Worm (Caenorhabditis elegans) whole organism, late embryonic: Measurements from ENCODE around the gene ceh-79.

ENCODE experiments used
- C08G9.2 ChIP-seq: sonication (generic microtip); optimal IDR thresholded peaks from 2 replicates; lab custom pipeline; 2016; ENCODE audit warnings: mild to moderate bottlenecking, missing genetic modification characterization, moderate library complexity, missing compliant biosample characterization
- K02D7.2 ChIP-seq: sonication (generic microtip); optimal IDR thresholded peaks from 2 replicates; lab custom pipeline; 2017; ENCODE audit warnings: mild to moderate bottlenecking, missing genetic modification characterization, missing compliant biosample characterization
- K09A11.1 ChIP-seq: sonication (generic microtip); optimal IDR thresholded peaks from 2 replicates; lab custom pipeline; 2017; ENCODE audit warnings: antibody characterized with exemption, mild to moderate bottlenecking, missing genetic modification characterization, missing compliant biosample characterization; ENCODE audit not compliant: insufficient read depth
- T23F11.4 ChIP-seq: fragments of 200-800 bp; sonication (Bioruptor generic); optimal IDR thresholded peaks from 2 replicates; lab custom pipeline; 2018; ENCODE audit warnings: mild to moderate bottlenecking, missing genetic modification characterization, missing compliant biosample characterization
- ceh-14 ChIP-seq: sonication (generic microtip); optimal IDR thresholded peaks from 2 replicates; lab custom pipeline; 2016; ENCODE audit warnings: missing genotype, missing genetic modification characterization, missing compliant biosample characterization
- ceh-18 ChIP-seq: sonication (generic microtip); optimal IDR thresholded peaks from 2 replicates; lab custom pipeline; 2016; ENCODE audit warnings: missing genetic modification characterization, missing compliant biosample characterization
- ceh-2 ChIP-seq: sonication (generic microtip); optimal IDR thresholded peaks from 2 replicates; lab custom pipeline; 2016; ENCODE audit warnings: missing genotype, missing genetic modification characterization, missing compliant biosample characterization
- ceh-24 ChIP-seq: sonication (generic microtip); optimal IDR thresholded peaks from 2 replicates; lab custom pipeline; 2016; ENCODE audit warnings: mild to moderate bottlenecking, missing genetic modification characterization, missing compliant biosample characterization
- ceh-30 ChIP-seq: fragments of 150-350 bp; optimal IDR thresholded peaks from 2 replicates; lab custom pipeline; 2014; ENCODE audit warnings: missing biosample characterization, missing genetic modification characterization
- ceh-34 ChIP-seq: sonication (generic microtip); optimal IDR thresholded peaks from 2 replicates; lab custom pipeline; 2016; ENCODE audit warnings: mild to moderate bottlenecking, missing genetic modification characterization, missing compliant biosample characterization
- ceh-48 ChIP-seq: sonication (generic microtip); optimal IDR thresholded peaks from 2 replicates; lab custom pipeline; 2016; ENCODE audit warnings: missing genetic modification characterization, inconsistent platforms, missing compliant biosample characterization
- ceh-6 ChIP-seq: fragments of 200-800 bp; sonication (Bioruptor generic); optimal IDR thresholded peaks from 2 replicates; lab custom pipeline; 2018; ENCODE audit warnings: mild to moderate bottlenecking, missing genetic modification characterization, missing compliant biosample characterization
- che-1 ChIP-seq: sonication (generic microtip); optimal IDR thresholded peaks from 2 replicates; lab custom pipeline; 2016; ENCODE audit warnings: mild to moderate bottlenecking, missing genetic modification characterization, missing compliant biosample characterization
- dmd-4 ChIP-seq: sonication (generic microtip); optimal IDR thresholded peaks from 2 replicates; lab custom pipeline; 2016; ENCODE audit warnings: borderline replicate concordance, missing genetic modification characterization, missing compliant biosample characterization
- dve-1 ChIP-seq: sonication (generic microtip); optimal IDR thresholded peaks from 2 replicates; lab custom pipeline; 2017; ENCODE audit warnings: antibody characterized with exemption, mild to moderate bottlenecking, missing genetic modification characterization, missing compliant biosample characterization
- elt-2 ChIP-seq: sonication (generic microtip); optimal IDR thresholded peaks from 2 replicates; lab custom pipeline; 2016; ENCODE audit warnings: missing genetic modification reagents, missing genetic modification characterization, missing compliant biosample characterization
- ets-4 ChIP-seq: sonication (generic microtip); optimal IDR thresholded peaks from 2 replicates; lab custom pipeline; 2016; ENCODE audit warnings: missing genetic modification characterization, missing compliant biosample characterization
- eyg-1 ChIP-seq: sonication (generic microtip); optimal IDR thresholded peaks from 2 replicates; lab custom pipeline; 2016; ENCODE audit warnings: missing genotype, missing genetic modification characterization, missing compliant biosample characterization
- gmeb-2 ChIP-seq: sonication (generic microtip); optimal IDR thresholded peaks from 2 replicates; lab custom pipeline; 2016; ENCODE audit warnings: missing genetic modification characterization, inconsistent platforms, missing compliant biosample characterization
- hlh-13 ChIP-seq: fragments of 200-800 bp; sonication (Bioruptor generic); optimal IDR thresholded peaks from 2 replicates; lab custom pipeline; 2018; ENCODE audit warnings: mild to moderate bottlenecking, missing genetic modification characterization, missing compliant biosample characterization
- hlh-15 ChIP-seq: sonication (generic microtip); optimal IDR thresholded peaks from 2 replicates; lab custom pipeline; 2016; ENCODE audit warnings: missing genetic modification characterization, missing compliant biosample characterization
- lim-6 ChIP-seq: sonication (generic microtip); optimal IDR thresholded peaks from 2 replicates; lab custom pipeline; 2016; ENCODE audit warnings: missing genetic modification characterization, missing compliant biosample characterization
- lin-11 ChIP-seq: fragments of 200-800 bp; sonication (Bioruptor generic); optimal IDR thresholded peaks from 2 replicates; lab custom pipeline; 2018; ENCODE audit warnings: mild to moderate bottlenecking, missing genetic modification characterization, missing compliant biosample characterization
- madf-2 ChIP-seq: sonication (generic microtip); optimal IDR thresholded peaks from 2 replicates; lab custom pipeline; 2017; ENCODE audit warnings: missing genetic modification characterization, missing compliant biosample characterization
- mec-3 ChIP-seq: sonication (generic microtip); optimal IDR thresholded peaks from 2 replicates; lab custom pipeline; 2016; ENCODE audit warnings: borderline replicate concordance, missing genetic modification characterization, missing compliant biosample characterization
- nfya-1 ChIP-seq: sonication (generic microtip); optimal IDR thresholded peaks from 2 replicates; lab custom pipeline; 2017; ENCODE audit warnings: missing genetic modification characterization, mild to moderate bottlenecking, missing compliant biosample characterization, antibody characterized with exemption, moderate library complexity
- nhr-11 ChIP-seq: fragments of 150-350 bp; optimal IDR thresholded peaks from 2 replicates; lab custom pipeline; 2014; ENCODE audit warnings: missing biosample characterization, missing genetic modification characterization
- npax-4 ChIP-seq: sonication (generic microtip); optimal IDR thresholded peaks from 2 replicates; lab custom pipeline; 2016; ENCODE audit warnings: missing genetic modification characterization, missing compliant biosample characterization
- pat-9 ChIP-seq: fragments of 200-800 bp; sonication (Bioruptor generic); optimal IDR thresholded peaks from 2 replicates; lab custom pipeline; 2018; ENCODE audit warnings: mild to moderate bottlenecking, missing genetic modification characterization, moderate library complexity, missing compliant biosample characterization
- pax-1 ChIP-seq: fragments of 150-350 bp; optimal IDR thresholded peaks from 2 replicates; lab custom pipeline; 2014; ENCODE audit warnings: missing biosample characterization, missing genetic modification characterization
- pha-2 ChIP-seq: sonication (generic microtip); optimal IDR thresholded peaks from 2 replicates; lab custom pipeline; 2017; ENCODE audit warnings: mild to moderate bottlenecking, missing genetic modification characterization, missing compliant biosample characterization
- pha-4 ChIP-seq: fragments of 150-350 bp; optimal IDR thresholded peaks from 2 replicates; lab custom pipeline; 2018; ENCODE audit warnings: missing biosample characterization, missing genetic modification reagents, missing genetic modification characterization
- ref-2 ChIP-seq: sonication (generic microtip); optimal IDR thresholded peaks from 2 replicates; lab custom pipeline; 2016; ENCODE audit warnings: missing genetic modification characterization, missing compliant biosample characterization
- rnt-1 ChIP-seq: sonication (generic microtip); optimal IDR thresholded peaks from 2 replicates; lab custom pipeline; 2016; ENCODE audit warnings: missing genetic modification characterization, missing compliant biosample characterization
- sox-2 ChIP-seq: fragments of 200-800 bp; sonication (Bioruptor generic); IDR thresholded peaks from 2 replicates; pipeline ENCODE4 v1.3.6; 2022; ENCODE audit warnings: missing genetic modification reagents, missing genetic modification characterization, missing compliant biosample characterization
- tbx-2 ChIP-seq: sonication (generic microtip); optimal IDR thresholded peaks from 2 replicates; lab custom pipeline; 2016; ENCODE audit warnings: missing genetic modification characterization, missing compliant biosample characterization
- unc-3 ChIP-seq, 2 experiments: fragments of 200-800 bp in 1 of 2; sonication (Bioruptor generic) in 1 of 2; sonication (generic microtip) in 1 of 2; conservative IDR thresholded peaks in 1 of 2; optimal IDR thresholded peaks in 1 of 2; 2 replicates each; pipeline versions ENCODE4 v1.3.6 to Lab custom; 2016 to 2022; ENCODE audit warnings: missing compliant biosample characterization in 2 of 2, missing genetic modification characterization in 2 of 2, missing genetic modification reagents in 1 of 2
- unc-86 ChIP-seq: sonication (generic microtip); optimal IDR thresholded peaks from 2 replicates; lab custom pipeline; 2016; ENCODE audit warnings: missing genetic modification characterization, missing compliant biosample characterization
- zip-5 ChIP-seq: sonication (generic microtip); optimal IDR thresholded peaks from 2 replicates; lab custom pipeline; 2016; ENCODE audit warnings: missing genetic modification characterization, missing compliant biosample characterization

Gene ceh-79

DNA sequence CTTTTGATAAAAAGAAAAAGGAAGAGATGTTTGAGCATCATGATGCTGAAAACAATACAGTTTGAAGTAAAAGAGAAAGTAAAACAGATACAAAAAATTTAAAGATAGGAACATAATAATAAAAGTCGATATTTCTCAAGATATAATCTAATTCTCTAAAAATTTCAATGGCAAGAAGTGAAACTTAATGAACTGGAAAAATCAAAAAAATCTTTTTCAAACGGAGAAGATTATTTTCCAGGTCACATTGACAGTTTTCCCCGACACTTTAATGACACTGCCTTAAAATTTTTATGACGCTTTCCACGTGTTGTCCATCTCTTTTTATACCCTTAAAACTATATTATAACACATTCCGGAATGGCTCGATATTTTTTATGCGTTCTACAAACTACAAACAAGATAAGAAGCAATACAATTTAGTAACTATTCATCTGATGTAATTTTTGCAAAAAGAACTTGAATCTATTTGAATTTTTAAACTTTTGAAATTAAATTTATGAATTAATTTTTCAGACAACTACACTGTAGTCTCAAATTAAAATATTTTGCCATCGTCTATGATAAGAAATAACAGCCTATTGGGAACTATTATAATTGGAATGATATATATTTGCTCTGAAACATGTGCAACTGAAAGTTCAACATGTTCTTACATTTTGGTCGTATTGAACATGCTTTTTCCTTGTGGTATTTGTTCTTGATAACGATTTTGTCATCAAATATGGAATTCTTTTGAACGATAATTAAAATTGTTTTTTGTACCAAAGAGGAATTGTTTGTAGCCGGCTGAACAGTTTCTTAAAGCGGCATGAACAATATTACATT, 23.5 kb downstream of the ceh-79 start, which contains the start of gene C50B6.7:
Gene C50B6.7, minus strand, starts transcription at position 51 of the 828 bp plus-strand sequence.
- TF ChIP-seq madf-2 (tag; lab: Kevin White, UChicago), result no peak
- TF ChIP-seq ceh-30 (tag; lab: Kevin White, UChicago), result no peak

DNA sequence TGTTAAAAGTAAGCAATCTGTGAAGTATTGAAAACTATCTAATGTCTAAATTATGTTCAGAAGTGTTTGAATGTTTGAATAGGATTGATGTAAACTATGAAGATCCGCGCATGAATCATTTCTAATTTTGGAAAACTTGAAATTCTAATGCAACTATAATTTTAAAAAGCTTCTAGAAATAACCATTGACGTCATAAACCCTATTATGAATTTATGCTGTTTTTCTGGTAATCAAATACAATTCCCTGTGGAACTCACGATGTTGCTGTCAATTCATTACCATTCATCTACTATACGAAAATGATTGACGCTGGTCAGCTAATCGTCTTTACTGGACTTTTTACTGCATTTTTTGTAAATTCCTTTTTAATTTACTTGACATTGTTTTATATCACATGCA, 25.8 kb downstream of the ceh-79 start, which contains the start of gene str-37:
Gene str-37, plus strand, starts transcription at position 301 of the 400 bp plus-strand sequence.
- TF ChIP-seq pax-1 (tag; lab: Kevin White, UChicago), result no peak
- no peak for TF ChIP-seq zip-5 (tag; lab: Kevin White, UChicago)
- TF ChIP-seq ets-4 (tag; lab: Kevin White, UChicago), result no peak
- TF ChIP-seq gmeb-2 (tag; lab: Kevin White, UChicago), result no peak
- TF ChIP-seq ceh-24 (tag; lab: Kevin White, UChicago), result no peak
- TF ChIP-seq eyg-1 (tag; lab: Kevin White, UChicago), result no peak
- TF ChIP-seq pha-4, result no peak
- no peak for TF ChIP-seq C08G9.2 (tag; lab: Kevin White, UChicago)
- TF ChIP-seq elt-2, result no peak
- TF ChIP-seq che-1 (tag; lab: Kevin White, UChicago), result no peak
- no peak for TF ChIP-seq tbx-2 (tag; lab: Kevin White, UChicago)
- no peak for TF ChIP-seq pat-9 (tag; lab: Kevin White, UChicago)
- no peak for TF ChIP-seq nfya-1
- no peak for TF ChIP-seq dve-1 (tag; lab: Kevin White, UChicago)
- no peak for TF ChIP-seq ceh-48 (tag; lab: Kevin White, UChicago)
- no peak for TF ChIP-seq K09A11.1 (tag; lab: Kevin White, UChicago)

DNA sequence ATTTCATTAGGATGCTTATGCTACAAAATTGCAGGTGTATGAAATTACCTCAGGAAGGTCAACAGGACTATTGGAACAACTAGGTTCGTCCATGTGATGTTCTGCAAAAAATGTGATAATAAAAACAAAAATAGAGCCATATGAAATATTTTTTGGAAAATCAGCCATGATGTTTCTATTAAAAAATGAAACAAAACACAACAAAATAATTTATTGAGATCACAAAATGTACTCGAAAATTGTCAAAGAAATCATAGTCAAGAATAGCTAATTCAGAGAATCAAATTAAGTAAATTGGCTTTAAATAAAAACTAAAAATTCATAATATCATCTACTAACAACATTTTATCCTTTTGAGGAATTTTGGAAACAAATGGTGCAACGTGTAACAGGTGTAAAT, 29.3 kb downstream of the ceh-79 start, which contains the start of gene nhr-129:
Gene nhr-129, minus strand, starts transcription at position 101 of the 400 bp plus-strand sequence.
- no peak for TF ChIP-seq ceh-18 (tag; lab: Kevin White, UChicago)
- no peak for TF ChIP-seq mec-3 (tag; lab: Kevin White, UChicago)
- no peak for TF ChIP-seq lin-11 (tag; lab: Kevin White, UChicago)
- TF ChIP-seq ref-2 (tag; lab: Kevin White, UChicago), result no peak
- TF ChIP-seq pha-4, result no peak
- TF ChIP-seq gmeb-2 (tag; lab: Kevin White, UChicago), result no peak
- TF ChIP-seq tbx-2 (tag; lab: Kevin White, UChicago), result no peak
- no peak for TF ChIP-seq sox-2 (GFP tag; lab: Robert Waterston, UW)
- TF ChIP-seq hlh-13 (GFP tag; lab: Kevin White, UChicago), result no peak
- TF ChIP-seq unc-3 (GFP tag; conservative IDR thresholded peaks at IDR 0.05; lab: Robert Waterston, UW), result no peak
- no peak for TF ChIP-seq unc-3 (tag; optimal IDR thresholded peaks at IDR 0.05; lab: Kevin White, UChicago)
- no peak for TF ChIP-seq npax-4 (tag; lab: Kevin White, UChicago)
- no peak for TF ChIP-seq dve-1 (tag; lab: Kevin White, UChicago)
- TF ChIP-seq K09A11.1 (tag; lab: Kevin White, UChicago), result no peak
- TF ChIP-seq T23F11.4 (GFP tag; lab: Kevin White, UChicago), result no peak

DNA sequence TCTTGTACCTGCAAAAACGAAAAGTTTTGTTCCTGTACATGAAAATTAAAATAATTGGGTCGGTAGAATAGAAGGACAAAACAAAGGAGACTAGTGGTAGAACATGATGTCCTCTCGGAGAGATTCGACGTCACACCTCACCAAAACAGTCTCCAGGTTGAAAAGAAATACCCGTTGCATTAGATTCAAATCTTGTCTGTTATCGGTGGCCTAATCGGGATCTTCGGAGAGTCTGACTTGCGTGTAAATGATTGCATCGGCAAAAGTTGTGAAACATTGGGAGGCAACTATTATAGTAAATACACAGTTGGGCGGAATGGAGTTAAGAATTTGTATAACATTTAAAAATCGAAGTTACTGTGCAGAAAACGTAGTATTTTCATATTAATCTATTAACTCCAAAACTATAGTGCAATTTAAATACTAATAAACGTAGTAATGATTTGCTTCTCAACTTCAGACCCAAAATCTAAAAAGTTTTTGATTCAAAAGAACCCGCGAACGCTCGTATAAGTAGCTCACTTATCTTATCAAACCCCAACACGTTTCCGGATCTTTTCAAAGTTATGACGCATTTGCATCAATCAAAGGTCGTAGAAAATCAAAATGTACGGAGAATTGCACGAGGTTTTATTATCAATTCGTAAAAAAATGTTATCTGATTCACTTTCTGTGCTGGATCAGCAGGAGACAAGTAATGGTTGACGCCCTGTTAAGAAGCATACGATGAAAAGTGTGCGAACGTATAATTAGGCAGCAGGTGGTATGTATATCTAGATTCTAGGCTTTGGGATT, 31.9 kb downstream of the ceh-79 start, which contains the start of gene nhr-168:
Gene nhr-168, minus strand, starts transcription at position 486 of the 795 bp plus-strand sequence.
- TF ChIP-seq ceh-6, result no peak
- no peak for TF ChIP-seq pax-1 (tag; lab: Kevin White, UChicago)
- TF ChIP-seq hlh-15 (tag; lab: Kevin White, UChicago), result no peak
- TF ChIP-seq K02D7.2 (tag; lab: Kevin White, UChicago), result no peak
- TF ChIP-seq pat-9 (tag; lab: Kevin White, UChicago), result no peak
- no peak for TF ChIP-seq rnt-1
- no peak for TF ChIP-seq unc-86 (tag; lab: Kevin White, UChicago)
- TF ChIP-seq dmd-4, result no peak
- TF ChIP-seq ceh-2, result no peak
- TF ChIP-seq lim-6 (tag; lab: Kevin White, UChicago), result no peak
- no peak for TF ChIP-seq madf-2 (tag; lab: Kevin White, UChicago)
- TF ChIP-seq tbx-2 (tag; lab: Kevin White, UChicago), result no peak
- no peak for TF ChIP-seq ceh-34 (tag; lab: Kevin White, UChicago)
- no peak for TF ChIP-seq lin-11 (tag; lab: Kevin White, UChicago)
- no peak for TF ChIP-seq ceh-14 (tag; lab: Kevin White, UChicago)
- no peak for TF ChIP-seq pha-2
- no peak for TF ChIP-seq C08G9.2 (tag; lab: Kevin White, UChicago)
- TF ChIP-seq nhr-11 (tag; lab: Kevin White, UChicago), result no peak
